Fruit fly (Drosophila melanogaster) whole organism, embryonic: ENCODE measurements around the gene gNacalpha.

Experiments used
- C15 ChIP-seq: fragments of 200-800 bp; sonication (Bioruptor generic); IDR thresholded peaks from 3 replicates; pipeline ENCODE4 v1.3.6; 2022; ENCODE audit warnings: missing biosample characterization, missing genetic modification characterization
- CG10462 ChIP-seq: fragments of 200-800 bp; sonication (Bioruptor generic); optimal IDR thresholded peaks from 2 replicates; lab custom pipeline; 2016; ENCODE audit warnings: missing biosample characterization, missing genetic modification characterization
- CG12236 ChIP-seq: fragments of 200-800 bp; sonication (Bioruptor generic); optimal IDR thresholded peaks from 2 replicates; lab custom pipeline; 2016; ENCODE audit warnings: missing biosample characterization, missing genetic modification characterization
- CG12299 ChIP-seq: fragments of 200-800 bp; sonication (Bioruptor generic); optimal IDR thresholded peaks from 2 replicates; lab custom pipeline; 2018; ENCODE audit warnings: missing biosample characterization, mild to moderate bottlenecking, missing genetic modification characterization
- CG13775 ChIP-seq: fragments of 200-800 bp; sonication (Bioruptor generic); optimal IDR thresholded peaks from 3 replicates; lab custom pipeline; 2017; ENCODE audit warnings: missing biosample characterization, mild to moderate bottlenecking, missing genetic modification characterization
- CG14050 ChIP-seq: fragments of 200-800 bp; sonication (Bioruptor generic); IDR thresholded peaks from 3 replicates; pipeline ENCODE4 v1.3.6; 2022; ENCODE audit warnings: missing biosample characterization, missing genetic modification characterization
- CG17802 ChIP-seq: fragments of 200-800 bp; sonication (Bioruptor generic); optimal IDR thresholded peaks from 2 replicates; lab custom pipeline; 2018; ENCODE audit warnings: missing biosample characterization, mild to moderate bottlenecking, missing genetic modification characterization, moderate library complexity
- CG18262 ChIP-seq: fragments of 200-800 bp; optimal IDR thresholded peaks from 3 replicates; lab custom pipeline; 2019; ENCODE audit warnings: missing biosample characterization, mild to moderate bottlenecking, missing genetic modification characterization, moderate library complexity
- CG18619 ChIP-seq: fragments of 200-800 bp; sonication (Bioruptor generic); optimal IDR thresholded peaks from 3 replicates; lab custom pipeline; 2017; ENCODE audit warnings: missing biosample characterization, mild to moderate bottlenecking, missing genetic modification characterization
- CG30431 ChIP-seq: fragments of 200-800 bp; sonication (Bioruptor generic); optimal IDR thresholded peaks from 2 replicates; lab custom pipeline; 2017; ENCODE audit warnings: missing biosample characterization, missing genetic modification characterization
- CG31441 ChIP-seq: fragments of 200-800 bp; sonication (Bioruptor generic); IDR thresholded peaks from 2 replicates; pipeline ENCODE4 v1.3.6; 2022; ENCODE audit warnings: missing biosample characterization, missing genetic modification characterization
- CG34376 ChIP-seq: fragments of 200-800 bp; sonication (Bioruptor generic); optimal IDR thresholded peaks from 2 replicates; lab custom pipeline; 2018; ENCODE audit warnings: missing biosample characterization, mild to moderate bottlenecking, missing genetic modification characterization
- CG4360 ChIP-seq: fragments of 200-800 bp; sonication (Bioruptor generic); IDR thresholded peaks from 2 replicates; pipeline ENCODE4 v1.3.6; 2022; ENCODE audit warnings: missing biosample characterization, missing genetic modification characterization
- CG4424 ChIP-seq: fragments of 200-800 bp; sonication (Bioruptor generic); optimal IDR thresholded peaks from 3 replicates; lab custom pipeline; 2016; ENCODE audit warnings: missing biosample characterization, missing genetic modification characterization
- CG4854 ChIP-seq: fragments of 200-800 bp; sonication (Bioruptor generic); optimal IDR thresholded peaks from 2 replicates; lab custom pipeline; 2016; ENCODE audit warnings: missing biosample characterization, missing genetic modification characterization, inconsistent platforms
- CG5953 ChIP-seq: fragments of 200-800 bp; sonication (Bioruptor generic); IDR thresholded peaks from 2 replicates; pipeline ENCODE4 v1.3.6; 2022; ENCODE audit warnings: missing biosample characterization, missing genetic modification characterization
- CG6175 ChIP-seq: fragments of 200-800 bp; sonication (Bioruptor generic); IDR thresholded peaks from 3 replicates; pipeline ENCODE4 v1.3.6; 2022; ENCODE audit warnings: missing biosample characterization, missing genetic modification characterization
- CG6683 ChIP-seq: fragments of 200-800 bp; sonication (Bioruptor generic); optimal IDR thresholded peaks from 2 replicates; lab custom pipeline; 2017; ENCODE audit warnings: missing biosample characterization, mild to moderate bottlenecking, missing genetic modification characterization, missing genetic modification reagents
- CG8944 ChIP-seq: fragments of 200-800 bp; sonication (Bioruptor generic); optimal IDR thresholded peaks from 3 replicates; lab custom pipeline; 2016; ENCODE audit warnings: missing biosample characterization, missing genetic modification characterization
- CG9797 ChIP-seq: fragments of 200-800 bp; sonication (Bioruptor generic); optimal IDR thresholded peaks from 3 replicates; lab custom pipeline; 2018; ENCODE audit warnings: missing biosample characterization, mild to moderate bottlenecking, missing genetic modification characterization
- CG9817 ChIP-seq: fragments of 200-800 bp; sonication (Bioruptor generic); optimal IDR thresholded peaks from 2 replicates; lab custom pipeline; 2018; ENCODE audit warnings: missing biosample characterization, mild to moderate bottlenecking, missing genetic modification characterization, moderate library complexity
- CHES-1-like ChIP-seq: fragments of 200-800 bp; sonication (Bioruptor generic); optimal IDR thresholded peaks from 2 replicates; lab custom pipeline; 2016; ENCODE audit warnings: missing biosample characterization, missing genetic modification characterization
- Dref ChIP-seq: fragments of 200-800 bp; sonication (Bioruptor generic); IDR thresholded peaks from 2 replicates; pipeline ENCODE4 v1.3.6; 2022; ENCODE audit warnings: missing biosample characterization, missing genetic modification characterization
- H15 ChIP-seq: fragments of 200-800 bp; sonication (Bioruptor generic); IDR thresholded peaks from 3 replicates; pipeline ENCODE4 v1.3.6; 2022; ENCODE audit warnings: missing biosample characterization, missing genetic modification characterization
- HHEX ChIP-seq: fragments of 200-800 bp; sonication (Bioruptor generic); optimal IDR thresholded peaks from 3 replicates; lab custom pipeline; 2017; ENCODE audit warnings: missing biosample characterization, mild to moderate bottlenecking, missing genetic modification characterization, missing genetic modification reagents
- Hr51 ChIP-seq, 2 experiments: fragments of 200-800 bp; sonication (Bioruptor generic); optimal IDR thresholded peaks; 2 replicates in 1 of 2; 3 replicates in 1 of 2; lab custom pipeline; 2016 to 2018; ENCODE audit warnings: missing biosample characterization in 2 of 2, missing genetic modification characterization in 2 of 2, mild to moderate bottlenecking in 1 of 2, moderate library complexity in 1 of 2
- Hr78 ChIP-seq, 2 experiments: fragments of 200-800 bp in 1 of 2; fragments of >200 bp in 1 of 2; sonication (Bioruptor generic) in 1 of 2; optimal IDR thresholded peaks; 2 replicates each; lab custom pipeline; 2017 to 2019; ENCODE audit warnings: missing biosample characterization in 2 of 2, missing genetic modification characterization in 2 of 2, mild to moderate bottlenecking in 1 of 2, moderate library complexity in 1 of 2
- Jarid2 ChIP-seq: fragments of 200-800 bp; sonication (Bioruptor generic); optimal IDR thresholded peaks from 3 replicates; lab custom pipeline; 2017; ENCODE audit warnings: mild to moderate bottlenecking, missing biosample characterization, missing genetic modification reagents, missing genetic modification characterization
- Meics ChIP-seq: fragments of 200-800 bp; sonication (Bioruptor generic); optimal IDR thresholded peaks from 2 replicates; lab custom pipeline; 2017; ENCODE audit warnings: missing biosample characterization, mild to moderate bottlenecking, missing genetic modification characterization
- Taf1 ChIP-seq: fragments of 200-800 bp; sonication (Bioruptor generic); IDR thresholded peaks from 2 replicates; pipeline ENCODE4 v1.3.6; 2022; ENCODE audit warnings: missing biosample characterization, missing genetic modification characterization
- ase ChIP-seq: fragments of 200-800 bp; sonication (Bioruptor generic); IDR thresholded peaks from 3 replicates; pipeline ENCODE4 v1.3.6; 2022; ENCODE audit warnings: missing biosample characterization, missing genetic modification characterization
- bowl ChIP-seq: fragments of 200-800 bp; sonication (Bioruptor generic); IDR thresholded peaks from 2 replicates; pipeline ENCODE4 v1.3.6; 2022; ENCODE audit warnings: missing biosample characterization, missing genetic modification characterization
- bsh ChIP-seq, 2 experiments: fragments of 200-800 bp; sonication (Bioruptor generic); optimal IDR thresholded peaks; 2 replicates each; lab custom pipeline; 2017 to 2018; ENCODE audit warnings: mild to moderate bottlenecking in 2 of 2, missing biosample characterization in 2 of 2, missing genetic modification characterization in 2 of 2, moderate library complexity in 1 of 2
- crp ChIP-seq, 2 experiments: fragments of 200-800 bp; sonication (Bioruptor generic); optimal IDR thresholded peaks; 2 replicates in 1 of 2; 3 replicates in 1 of 2; lab custom pipeline; 2017; ENCODE audit warnings: missing biosample characterization in 2 of 2, missing genetic modification characterization in 2 of 2, mild to moderate bottlenecking in 1 of 2, moderate library complexity in 1 of 2
- dm ChIP-seq: fragments of 200-800 bp; sonication (Bioruptor generic); optimal IDR thresholded peaks from 3 replicates; lab custom pipeline; 2016; ENCODE audit warnings: missing biosample characterization, missing genetic modification characterization
- ems ChIP-seq: fragments of 200-800 bp; sonication (Bioruptor generic); optimal IDR thresholded peaks from 3 replicates; lab custom pipeline; 2016; ENCODE audit warnings: missing biosample characterization, missing genetic modification characterization
- gem ChIP-seq: fragments of 200-800 bp; sonication (Bioruptor generic); optimal IDR thresholded peaks from 2 replicates; lab custom pipeline; 2019; ENCODE audit warnings: missing biosample characterization, mild to moderate bottlenecking, missing genetic modification characterization, moderate library complexity
- grn ChIP-seq: fragments of 200-800 bp; sonication (Bioruptor generic); optimal IDR thresholded peaks from 3 replicates; lab custom pipeline; 2017; ENCODE audit warnings: missing biosample characterization, missing genetic modification characterization
- ham ChIP-seq: fragments of 200-800 bp; sonication (Bioruptor generic); IDR thresholded peaks from 2 replicates; pipeline ENCODE4 v1.3.6; 2022; ENCODE audit warnings: missing biosample characterization, missing genetic modification characterization
- ind ChIP-seq: fragments of 200-800 bp; sonication (Bioruptor generic); optimal IDR thresholded peaks from 3 replicates; lab custom pipeline; 2016; ENCODE audit warnings: missing biosample characterization, missing genetic modification characterization
- kah ChIP-seq: fragments of 200-800 bp; sonication (Bioruptor generic); optimal IDR thresholded peaks from 2 replicates; lab custom pipeline; 2018; ENCODE audit warnings: missing biosample characterization, mild to moderate bottlenecking, missing genetic modification characterization
- lilli ChIP-seq: fragments of 200-800 bp; sonication (Bioruptor generic); optimal IDR thresholded peaks from 3 replicates; lab custom pipeline; 2016; ENCODE audit warnings: missing biosample characterization, missing genetic modification characterization
- lmd ChIP-seq: fragments of 200-800 bp; sonication (Bioruptor generic); IDR thresholded peaks from 2 replicates; pipeline ENCODE4 v1.3.6; 2022; ENCODE audit warnings: missing biosample characterization, missing genetic modification characterization
- nmo ChIP-seq: fragments of 200-800 bp; sonication (Bioruptor generic); optimal IDR thresholded peaks from 2 replicates; lab custom pipeline; 2018; ENCODE audit warnings: missing biosample characterization, mild to moderate bottlenecking, missing genetic modification characterization, moderate library complexity
- sim ChIP-seq: fragments of 200-800 bp; sonication (Bioruptor generic); IDR thresholded peaks from 2 replicates; pipeline ENCODE4 v1.3.6; 2022; ENCODE audit warnings: missing biosample characterization, missing genetic modification characterization
- stc ChIP-seq: fragments of 200-800 bp; sonication (Bioruptor generic); IDR thresholded peaks from 2 replicates; pipeline ENCODE4 v1.3.6; 2022; ENCODE audit warnings: missing biosample characterization, missing genetic modification characterization
- tio ChIP-seq: fragments of 200-800 bp; sonication (Bioruptor generic); optimal IDR thresholded peaks from 2 replicates; lab custom pipeline; 2017; ENCODE audit warnings: missing biosample characterization, missing genetic modification characterization, inconsistent platforms
- tll ChIP-seq, 2 experiments: fragments of 200-800 bp in 1 of 2; fragments of >200 bp in 1 of 2; sonication (Bioruptor generic) in 1 of 2; optimal IDR thresholded peaks; 2 replicates each; lab custom pipeline; 2017 to 2019; ENCODE audit warnings: missing biosample characterization in 2 of 2, missing genetic modification characterization in 2 of 2, mild to moderate bottlenecking in 1 of 2, moderate library complexity in 1 of 2
- trh ChIP-seq: fragments of 200-800 bp; sonication (Bioruptor generic); optimal IDR thresholded peaks from 2 replicates; lab custom pipeline; 2016; ENCODE audit warnings: missing biosample characterization, missing genetic modification characterization
- wor ChIP-seq: fragments of 200-800 bp; sonication (Bioruptor generic); IDR thresholded peaks from 2 replicates; pipeline ENCODE4 v1.3.6; 2022; ENCODE audit warnings: missing biosample characterization, missing genetic modification characterization
- zfh1 ChIP-seq: fragments of 200-800 bp; sonication (Bioruptor generic); IDR thresholded peaks from 3 replicates; pipeline ENCODE4 v1.3.6; 2022; ENCODE audit warnings: missing biosample characterization, missing genetic modification characterization
- zfh2 ChIP-seq: fragments of 200-800 bp; sonication (Bioruptor generic); optimal IDR thresholded peaks from 2 replicates; lab custom pipeline; 2016; ENCODE audit warnings: missing biosample characterization, missing genetic modification characterization

Gene gNacalpha

dm6 chr2L:1048427-1048826, 11.4 kb downstream of the gNacalpha start (continued):
- TF ChIP-seq CG8944 (GFP tag; lab: Kevin White, UChicago) = no peak
- TF ChIP-seq ase (GFP tag; lab: Robert Waterston, UW) = no peak
- TF ChIP-seq trh (GFP tag; lab: Kevin White, UChicago) = no peak
- TF ChIP-seq zfh2 (GFP tag; lab: Kevin White, UChicago) = no peak
- TF ChIP-seq bsh (GFP tag; optimal IDR thresholded peaks at IDR 0.05; lab: Kevin White, UChicago) = no peak
- no peak for TF ChIP-seq CG6175 (GFP tag; lab: Robert Waterston, UW)
- TF ChIP-seq wor (GFP tag; lab: Robert Waterston, UW) = no peak
- TF ChIP-seq dm (GFP tag; lab: Kevin White, UChicago) = no peak
- no peak for TF ChIP-seq bowl (GFP tag; lab: Robert Waterston, UW)
- TF ChIP-seq CG6683 = peak; percentile 13
- TF ChIP-seq CG4360 (GFP tag; lab: Robert Waterston, UW) = no peak
- TF ChIP-seq CG5953 (GFP tag; lab: Robert Waterston, UW) = no peak
- TF ChIP-seq kah (GFP tag; lab: Kevin White, UChicago) = no peak
- TF ChIP-seq Dref = no peak
- TF ChIP-seq ind (GFP tag; lab: Kevin White, UChicago) = peak; percentile 15
- TF ChIP-seq Taf1 (GFP tag; lab: Robert Waterston, UW) = no peak
- no peak for TF ChIP-seq Jarid2
- TF ChIP-seq HHEX = peak; percentile 32
- TF ChIP-seq CG4854 (GFP tag; lab: Kevin White, UChicago) = no peak
- peak; percentile 74 for TF ChIP-seq Meics (GFP tag; lab: Kevin White, UChicago)
- TF ChIP-seq CG4424 (GFP tag; lab: Kevin White, UChicago) = no peak
- peak; percentile 12 for TF ChIP-seq CG18619 (GFP tag; lab: Kevin White, UChicago)
- TF ChIP-seq C15 = no peak
- no peak for TF ChIP-seq CG10462 (GFP tag; lab: Kevin White, UChicago)
- TF ChIP-seq gem (tag; lab: Kevin White, UChicago) = peak; percentile 46
- no peak for TF ChIP-seq CG17802 (tag; lab: Kevin White, UChicago)
- no peak for TF ChIP-seq crp (GFP tag; optimal IDR thresholded peaks at IDR 0.05; lab: Kevin White, UChicago)
- TF ChIP-seq CG14050 = no peak
- TF ChIP-seq CG34376 (GFP tag; lab: Kevin White, UChicago) = no peak
- TF ChIP-seq CG9817 = peak; percentile 28
- 0 out of 2 replicates have a peak, but pooled peaks have one; percentile 31 for TF ChIP-seq CG31441 (GFP tag; lab: Robert Waterston, UW)
- TF ChIP-seq H15 (GFP tag; lab: Robert Waterston, UW) = no peak
- no peak for TF ChIP-seq CG12236 (GFP tag; lab: Kevin White, UChicago)
- TF ChIP-seq CG30431 = no peak
- no peak for TF ChIP-seq CG9797
- peak; percentile 16 for TF ChIP-seq CG18262
- no peak for TF ChIP-seq CG13775 (GFP tag; lab: Kevin White, UChicago)
- peak; percentile 5 for TF ChIP-seq lilli (GFP tag; lab: Kevin White, UChicago)
- no peak for TF ChIP-seq tio (GFP tag; lab: Kevin White, UChicago)
- 0 out of 2 replicates have a peak, but pooled peaks have one; percentile 22 for TF ChIP-seq lmd (GFP tag; lab: Robert Waterston, UW)
- TF ChIP-seq sim (GFP tag; lab: Robert Waterston, UW) = no peak
- no peak for TF ChIP-seq ham (GFP tag; lab: Robert Waterston, UW)
- no peak for TF ChIP-seq Hr78 (GFP tag; optimal IDR thresholded peaks at IDR 0.05; lab: Kevin White, UChicago)
- TF ChIP-seq CG12299 (tag; lab: Kevin White, UChicago) = no peak
- TF ChIP-seq nmo (GFP tag; lab: Kevin White, UChicago) = no peak
- peak in 1 of 2 experiments; percentile 33 for TF ChIP-seq Hr51 (GFP tag; optimal IDR thresholded peaks at IDR 0.05; lab: Kevin White, UChicago)
- no peak for TF ChIP-seq stc (GFP tag; lab: Robert Waterston, UW)
- no peak for TF ChIP-seq CHES-1-like (GFP tag; lab: Kevin White, UChicago)
- TF ChIP-seq tll (GFP tag; optimal IDR thresholded peaks at IDR 0.05; lab: Kevin White, UChicago) = no peak
- no peak for TF ChIP-seq grn
- TF ChIP-seq zfh1 (GFP tag; lab: Robert Waterston, UW) = no peak
- TF ChIP-seq ems (GFP tag; lab: Kevin White, UChicago) = no peak
